Fruit fly (Drosophila melanogaster): ENCODE data around the gene sdk.
A peak's percentile ranks its signal among the peaks of the same experiment; 100 is the strongest.

Gene sdk

dm6 chrX:715383-715782 is 28.7 kb downstream of the sdk start:
- TF ChIP-seq lz (GFP tag; optimal IDR thresholded peaks at IDR 0.05) (no peak), topi (GFP tag; optimal IDR thresholded peaks at IDR 0.05) (no peak), vri (GFP tag; optimal IDR thresholded peaks at IDR 0.05) (no peak), Hr4 (GFP tag; optimal IDR thresholded peaks at IDR 0.05) (peak; percentile 47), fd85E (GFP tag; optimal IDR thresholded peaks at IDR 0.05) (no peak), Eip78C (GFP tag) (peak; percentile 68), CG3919 (GFP tag; optimal IDR thresholded peaks at IDR 0.05) (peak; percentile 25), CG32006 (GFP tag; optimal IDR thresholded peaks at IDR 0.05) (peak; percentile 74), Eip93F (GFP tag; optimal IDR thresholded peaks at IDR 0.05) (no peak), Blimp-1 (GFP tag; optimal IDR thresholded peaks at IDR 0.05) (no peak), dac (GFP tag; optimal IDR thresholded peaks at IDR 0.05) (peak; percentile 28), CG6792 (GFP tag; optimal IDR thresholded peaks at IDR 0.05) (no peak), CG15336 (GFP tag; IDR thresholded peaks at IDR 0.05) (peak; percentile 67), Smox (GFP tag; optimal IDR thresholded peaks at IDR 0.05) (no peak), eg (GFP tag; IDR thresholded peaks at IDR 0.05) (peak; percentile 74), Gug (GFP tag; IDR thresholded peaks at IDR 0.05) (0 out of 2 replicates have a peak, but pooled peaks have one; percentile 10), CG8119 (GFP tag; IDR thresholded peaks at IDR 0.05) (peak; percentile 56; the same call in 1 of the 3 replicates), CG4318 (GFP tag; optimal IDR thresholded peaks at IDR 0.05) (peak; percentile 9), CG16779 (tag; optimal IDR thresholded peaks at IDR 0.05) (no peak), Sox14 (GFP tag; optimal IDR thresholded peaks at IDR 0.05) (peak; percentile 18), CG11762 (GFP tag; optimal IDR thresholded peaks at IDR 0.05; ENCODE audit: insufficient read depth) (no peak), acj6 (GFP tag; optimal IDR thresholded peaks at IDR 0.05) (no peak), dsx (GFP tag; optimal IDR thresholded peaks at IDR 0.05; ENCODE audit: poor library complexity, severe bottlenecking) (no peak), CG34406 (GFP tag; optimal IDR thresholded peaks at IDR 0.05) (no peak), CG6276 (GFP tag; optimal IDR thresholded peaks at IDR 0.05) (peak; percentile 44), CG6163 (GFP tag; IDR thresholded peaks at IDR 0.05) (peak; percentile 21; the same call in 2 of the 3 replicates), spab (GFP tag; optimal IDR thresholded peaks at IDR 0.05) (no peak), achi (GFP tag; optimal IDR thresholded peaks at IDR 0.05) (peak; percentile 14), CG8632 (GFP tag; optimal IDR thresholded peaks at IDR 0.05) (no peak)

dm6 chrX:717893-718292 is 31.3 kb downstream of the sdk start:
- no peak for TF ChIP-seq CG11294 (GFP tag; IDR thresholded peaks at IDR 0.05)
- TF ChIP-seq vri (GFP tag; optimal IDR thresholded peaks at IDR 0.05): no peak
- TF ChIP-seq Eip78C (GFP tag): no peak
- no peak for TF ChIP-seq CG6792 (GFP tag; optimal IDR thresholded peaks at IDR 0.05)
- TF ChIP-seq CG8319 (GFP tag; optimal IDR thresholded peaks at IDR 0.05): no peak

dm6 chrX:718945-719344 is 32.3 kb downstream of the sdk start:
- TF ChIP-seq CG34406 (GFP tag; optimal IDR thresholded peaks at IDR 0.05) (no peak), ss (GFP tag; optimal IDR thresholded peaks at IDR 0.05) (no peak), CG8319 (GFP tag; optimal IDR thresholded peaks at IDR 0.05) (no peak), CG10669 (GFP tag; optimal IDR thresholded peaks at IDR 0.05) (no peak), Eip75B (GFP tag; optimal IDR thresholded peaks at IDR 0.05) (no peak), CG7368 (GFP tag; optimal IDR thresholded peaks at IDR 0.05) (no peak), eg (GFP tag; IDR thresholded peaks at IDR 0.05) (no peak), CG8119 (GFP tag; IDR thresholded peaks at IDR 0.05) (no peak), CG11294 (GFP tag; IDR thresholded peaks at IDR 0.05) (no peak), Lpt (GFP tag; optimal IDR thresholded peaks at IDR 0.05) (no peak)

dm6 chrX:724496-724895 is 37.9 kb downstream of the sdk start:
- TF ChIP-seq CG6808 (GFP tag; optimal IDR thresholded peaks at IDR 0.05): no peak
- peak; percentile 4 for TF ChIP-seq CG8632 (GFP tag; optimal IDR thresholded peaks at IDR 0.05)
- no peak for TF ChIP-seq Met (GFP tag; optimal IDR thresholded peaks at IDR 0.05)
- no peak for TF ChIP-seq fd85E (GFP tag; optimal IDR thresholded peaks at IDR 0.05)
- no peak for TF ChIP-seq spab (GFP tag; optimal IDR thresholded peaks at IDR 0.05)
- TF ChIP-seq esn (GFP tag; optimal IDR thresholded peaks at IDR 0.05): peak; percentile 47
- no peak for TF ChIP-seq CG9139 (GFP tag; optimal IDR thresholded peaks at IDR 0.05)
- no peak for TF ChIP-seq CG31627 (GFP tag; optimal IDR thresholded peaks at IDR 0.05)
- TF ChIP-seq fkh (GFP tag; optimal IDR thresholded peaks at IDR 0.05): no peak
- TF ChIP-seq Eip78C (GFP tag): peak; percentile 68
- no peak for TF ChIP-seq vri (GFP tag; optimal IDR thresholded peaks at IDR 0.05)
- TF ChIP-seq CG16779 (tag; optimal IDR thresholded peaks at IDR 0.05): no peak
- TF ChIP-seq Hr38 (GFP tag; optimal IDR thresholded peaks at IDR 0.05): no peak
- TF ChIP-seq CG11294 (GFP tag; IDR thresholded peaks at IDR 0.05): peak; percentile 46
- TF ChIP-seq CG32006 (GFP tag; optimal IDR thresholded peaks at IDR 0.05): peak; percentile 88
- TF ChIP-seq svp (GFP tag): no peak
- 0 out of 3 replicates have a peak, but pooled peaks have one; percentile 34 for TF ChIP-seq eg (GFP tag; IDR thresholded peaks at IDR 0.05)
- TF ChIP-seq CG8119 (GFP tag; IDR thresholded peaks at IDR 0.05): peak; percentile 82
- TF ChIP-seq Eip93F (GFP tag; optimal IDR thresholded peaks at IDR 0.05): no peak
- TF ChIP-seq CG6792 (GFP tag; optimal IDR thresholded peaks at IDR 0.05): peak; percentile 36
- peak; percentile 53; the same call in 2 of the 3 replicates for TF ChIP-seq CG6163 (GFP tag; IDR thresholded peaks at IDR 0.05)
- peak; percentile 1 for TF ChIP-seq topi (GFP tag; optimal IDR thresholded peaks at IDR 0.05)
- TF ChIP-seq fd59A (GFP tag; optimal IDR thresholded peaks at IDR 0.05): no peak

Data from whole organism, prepupa.